Fruit fly (Drosophila melanogaster) whole organism, pupa: ENCODE results near the gene laf.

Experiments used
- CG32121 ChIP-seq: fragments of 200-800 bp; sonication (Bioruptor generic); IDR thresholded peaks from 2 replicates; pipeline ENCODE4 v1.3.6; 2022; ENCODE audit warnings: missing biosample characterization, missing genetic modification characterization
- rn ChIP-seq: fragments of 200-800 bp; sonication (Bioruptor generic); IDR thresholded peaks from 2 replicates; pipeline ENCODE4 v1.3.6; 2022; ENCODE audit warnings: missing biosample characterization, missing genetic modification characterization

DNA sequence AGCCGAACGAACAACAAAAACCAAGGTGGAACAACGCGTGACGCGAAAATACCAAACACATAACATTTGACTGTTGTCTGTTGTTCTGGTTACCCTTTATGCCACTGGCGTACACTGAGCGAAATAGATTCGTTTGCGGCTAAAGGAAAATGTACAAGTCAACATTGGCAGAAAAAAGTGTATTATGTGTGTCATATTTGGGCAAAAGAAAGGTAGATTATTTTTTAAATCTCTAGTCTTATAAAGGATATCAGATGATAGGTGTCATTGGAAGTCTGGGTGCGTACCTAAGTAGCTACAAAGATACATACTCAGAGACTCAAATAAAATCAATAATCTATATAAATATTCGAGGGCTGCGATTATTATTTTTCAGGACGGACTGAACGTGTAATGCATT lies 5.5 kb upstream of the laf start:
- no peak for TF ChIP-seq rn (GFP tag; lab: Robert Waterston, UW)
- TF ChIP-seq CG32121 (GFP tag; lab: Robert Waterston, UW) = no peak
